Fruit fly (Drosophila melanogaster): ENCODE measurements around the gene CG6885.

CG6885 gene

DNA sequence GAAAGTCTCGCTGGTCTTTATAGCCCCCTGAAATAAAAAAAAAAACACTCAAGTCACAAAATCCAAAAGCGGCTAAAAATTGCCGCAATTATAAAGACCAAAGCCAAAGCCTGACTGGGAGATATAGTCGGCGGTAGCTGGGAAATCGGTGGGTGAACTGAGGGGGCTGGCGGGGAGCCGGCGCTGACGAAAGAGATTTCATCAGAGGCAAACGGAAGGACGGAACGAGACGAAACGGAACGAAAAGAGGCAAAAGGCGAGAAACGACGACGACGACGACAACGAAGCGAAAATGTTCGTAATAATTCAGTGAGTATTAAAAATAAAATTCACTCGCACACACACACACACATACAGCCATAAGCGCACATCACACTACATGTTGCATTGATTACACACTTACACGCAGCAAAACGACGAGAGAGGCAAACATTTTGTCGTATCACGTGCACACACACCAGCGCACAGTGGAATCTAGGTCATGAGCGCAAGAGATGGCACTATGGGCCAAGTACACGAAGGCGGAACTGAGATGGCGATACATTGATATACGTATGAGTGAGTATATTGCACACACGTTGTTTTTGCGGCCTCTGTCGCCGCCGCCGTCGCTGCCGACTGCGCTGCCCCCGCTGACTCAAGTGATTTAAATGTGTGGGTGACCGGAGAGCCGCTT, 14.7 kb downstream of the CG6885 start (continued):
- no peak for TF ChIP-seq ap (GFP tag; IDR thresholded peaks at IDR 0.05)
- no peak for TF ChIP-seq CG6654 (GFP tag; optimal IDR thresholded peaks at IDR 0.05)
- peak; percentile 100 for TF ChIP-seq Adf1 (GFP tag; IDR thresholded peaks at IDR 0.05)
- 0 out of 2 replicates have a peak, but pooled peaks have one; percentile 36 for TF ChIP-seq slbo (GFP tag; IDR thresholded peaks at IDR 0.05)
- no peak for TF ChIP-seq CTCF (GFP tag; optimal IDR thresholded peaks at IDR 0.05)
- peak; percentile 40 for TF ChIP-seq HLHmδ (GFP tag; optimal IDR thresholded peaks at IDR 0.05)
- TF ChIP-seq CG2202 (tag; optimal IDR thresholded peaks at IDR 0.05), result no peak
- TF ChIP-seq CG15073 (GFP tag; optimal IDR thresholded peaks at IDR 0.05), result no peak
- TF ChIP-seq NC2β (GFP tag; optimal IDR thresholded peaks at IDR 0.05), result no peak
- no peak for TF ChIP-seq al (GFP tag; IDR thresholded peaks at IDR 0.05)
- no peak for TF ChIP-seq sisA (GFP tag; IDR thresholded peaks at IDR 0.05)
- TF ChIP-seq da (GFP tag; optimal IDR thresholded peaks at IDR 0.05), result no peak
- TF ChIP-seq Nf-YC (tag; optimal IDR thresholded peaks at IDR 0.05), result peak; percentile 34
- TF ChIP-seq sc (optimal IDR thresholded peaks at IDR 0.05), result no peak
- no peak for TF ChIP-seq sc (GFP tag; optimal IDR thresholded peaks at IDR 0.05)
- no peak for TF ChIP-seq CG7271 (tag; optimal IDR thresholded peaks at IDR 0.05)
- no peak for TF ChIP-seq CG11696 (GFP tag; IDR thresholded peaks at IDR 0.05)
- no peak for TF ChIP-seq CG11723 (GFP tag; optimal IDR thresholded peaks at IDR 0.05)
- TF ChIP-seq CG30403 (GFP tag; optimal IDR thresholded peaks at IDR 0.05), result no peak
- TF ChIP-seq ftz-f1 (GFP tag; optimal IDR thresholded peaks at IDR 0.05), result peak; percentile 100
- TF ChIP-seq CG6272 (GFP tag; IDR thresholded peaks at IDR 0.05), result no peak
- TF ChIP-seq CG11093 (GFP tag; IDR thresholded peaks at IDR 0.05), result no peak
- no peak for TF ChIP-seq slp2 (GFP tag; optimal IDR thresholded peaks at IDR 0.05)
- TF ChIP-seq CG3847 (GFP tag; IDR thresholded peaks at IDR 0.05), result no peak
- TF ChIP-seq CG10462 (GFP tag; optimal IDR thresholded peaks at IDR 0.05), result no peak
- peak; percentile 85 for TF ChIP-seq Med (GFP tag)
- TF ChIP-seq CG8944 (GFP tag; optimal IDR thresholded peaks at IDR 0.05), result no peak
- TF ChIP-seq CG14710 (tag; optimal IDR thresholded peaks at IDR 0.05), result no peak
- TF ChIP-seq hkb (optimal IDR thresholded peaks at IDR 0.05), result no peak
- peak; percentile 7 for TF ChIP-seq hkb (GFP tag; IDR thresholded peaks at IDR 0.05)
- no peak for TF ChIP-seq zfh2 (GFP tag; optimal IDR thresholded peaks at IDR 0.05)
- TF ChIP-seq chinmo (GFP tag; IDR thresholded peaks at IDR 0.05; ENCODE audit: partially characterized antibody), result peak; percentile 100
- peak; percentile 19; the same call in 1 of the 3 replicates for TF ChIP-seq gce (GFP tag; IDR thresholded peaks at IDR 0.05)
- no peak for TF ChIP-seq CG18764 (GFP tag; optimal IDR thresholded peaks at IDR 0.05)
- TF ChIP-seq CG3726 (GFP tag; IDR thresholded peaks at IDR 0.05), result no peak
- no peak for TF ChIP-seq CG17802 (tag; optimal IDR thresholded peaks at IDR 0.05)
- no peak for TF ChIP-seq Hsf (GFP tag; optimal IDR thresholded peaks at IDR 0.05)
- no peak for TF ChIP-seq eve (GFP tag; optimal IDR thresholded peaks at IDR 0.05)
- no peak for TF ChIP-seq Dad (GFP tag; optimal IDR thresholded peaks at IDR 0.05)
- no peak for TF ChIP-seq CG10147 (GFP tag; optimal IDR thresholded peaks at IDR 0.05)
- no peak for TF ChIP-seq CG12104 (GFP tag; optimal IDR thresholded peaks at IDR 0.05)
- TF ChIP-seq phol (tag; optimal IDR thresholded peaks at IDR 0.05), result no peak
- TF ChIP-seq emc (GFP tag; optimal IDR thresholded peaks at IDR 0.05), result no peak
- TF ChIP-seq CG5953 (GFP tag; IDR thresholded peaks at IDR 0.05), result no peak
- no peak for TF ChIP-seq dmrt11E (tag; optimal IDR thresholded peaks at IDR 0.05)
- TF ChIP-seq CG2129 (GFP tag; IDR thresholded peaks at IDR 0.05; ENCODE audit: partially characterized antibody), result no peak
- TF ChIP-seq CG4282 (GFP tag; optimal IDR thresholded peaks at IDR 0.05), result no peak
- TF ChIP-seq Xbp1 (GFP tag; optimal IDR thresholded peaks at IDR 0.05), result no peak
- no peak for TF ChIP-seq fd102C (GFP tag; optimal IDR thresholded peaks at IDR 0.05)
- no peak for TF ChIP-seq CG42726 (GFP tag; IDR thresholded peaks at IDR 0.05; ENCODE audit: partially characterized antibody)
- peak in 1 of 2 experiments; percentile 79 for TF ChIP-seq Pdp1 (GFP tag; optimal IDR thresholded peaks at IDR 0.05)
- no peak for TF ChIP-seq ham (GFP tag; IDR thresholded peaks at IDR 0.05)

Measured in whole organism, embryonic.